Worm (Caenorhabditis elegans) whole organism, L4 larva: ENCODE results near the gene C53C7.3.

Experiments
- F26F4.8 ChIP-seq: fragments of 200-800 bp; sonication (Bioruptor generic); conservative IDR thresholded peaks from 2 replicates; pipeline ENCODE4 v1.3.6; 2022; ENCODE audit warnings: missing genetic modification characterization, missing compliant biosample characterization
- R02D3.7 ChIP-seq: fragments of 150-350 bp; sonication (generic microtip); optimal IDR thresholded peaks from 3 replicates; lab custom pipeline; 2014; ENCODE audit warnings: missing biosample characterization, missing genetic modification characterization
- Y48G9A.11 ChIP-seq: fragments of 200-800 bp; sonication (Bioruptor generic); IDR thresholded peaks from 2 replicates; pipeline ENCODE4 v1.3.6; 2022; ENCODE audit warnings: missing genetic modification reagents, missing genetic modification characterization, missing compliant biosample characterization
- Y75B8A.6 ChIP-seq: fragments of 200-800 bp; sonication (Bioruptor generic); IDR thresholded peaks from 2 replicates; pipeline ENCODE4 v1.3.6; 2022; ENCODE audit warnings: missing genetic modification reagents, missing genetic modification characterization, missing compliant biosample characterization
- ZK337.2 ChIP-seq: fragments of 200-800 bp; sonication (Bioruptor generic); IDR thresholded peaks from 2 replicates; pipeline ENCODE4 v1.3.6; 2022; ENCODE audit warnings: missing genetic modification reagents, missing genetic modification characterization, missing compliant biosample characterization
- ZK546.5 ChIP-seq, 2 experiments: sonication (generic microtip); optimal IDR thresholded peaks; 2 replicates each; lab custom pipeline; 2017; ENCODE audit warnings: missing biosample characterization in 2 of 2, missing genetic modification characterization in 2 of 2
- aha-1 ChIP-seq: fragments of 150-350 bp; peaks from one replicate; lab custom pipeline; 2014; ENCODE audit warnings: missing biosample characterization, missing genetic modification characterization
- ama-1 ChIP-seq: fragments of 150-350 bp; optimal IDR thresholded peaks from 2 replicates; lab custom pipeline; 2014; ENCODE audit warnings: inconsistent platforms, mixed read lengths
- attf-4 ChIP-seq: sonication (generic microtip); optimal IDR thresholded peaks from 3 replicates; lab custom pipeline; 2017; ENCODE audit warnings: missing biosample characterization, missing genetic modification characterization
- ceh-44 ChIP-seq: fragments of 200-800 bp; sonication (Bioruptor generic); IDR thresholded peaks from 2 replicates; pipeline ENCODE4 v1.3.6; 2022; ENCODE audit warnings: missing genetic modification reagents, missing genetic modification characterization, missing compliant biosample characterization
- ctbp-1 ChIP-seq: fragments of 200-800 bp; sonication (Bioruptor generic); IDR thresholded peaks from 2 replicates; pipeline ENCODE4 v1.3.6; 2022; ENCODE audit warnings: missing genetic modification reagents, missing genetic modification characterization, missing compliant biosample characterization
- daf-12 ChIP-seq: fragments of 150-350 bp; optimal IDR thresholded peaks from 2 replicates; lab custom pipeline; 2014; ENCODE audit warnings: missing biosample characterization, missing genetic modification reagents, missing genetic modification characterization
- daf-8 ChIP-seq: fragments of 200-800 bp; sonication (Bioruptor generic); IDR thresholded peaks from 2 replicates; pipeline ENCODE4 v1.3.6; 2022; ENCODE audit warnings: missing genetic modification characterization, missing compliant biosample characterization
- dmd-6 ChIP-seq: fragments of 200-800 bp; sonication (Bioruptor generic); IDR thresholded peaks from 2 replicates; pipeline ENCODE4 v1.3.6; 2022; ENCODE audit warnings: missing genetic modification reagents, missing genetic modification characterization, missing compliant biosample characterization
- egl-27 ChIP-seq: sonication (generic microtip); optimal IDR thresholded peaks from 3 replicates; lab custom pipeline; 2017; ENCODE audit warnings: missing biosample characterization, missing genetic modification reagents, missing genetic modification characterization
- egl-43 ChIP-seq: fragments of 200-800 bp; sonication (Bioruptor generic); IDR thresholded peaks from 2 replicates; pipeline ENCODE4 v1.3.6; 2022; ENCODE audit warnings: missing genetic modification reagents, missing genetic modification characterization, missing compliant biosample characterization
- hif-1 ChIP-seq, 2 experiments: sonication (generic microtip); optimal IDR thresholded peaks; 2 replicates each; lab custom pipeline; 2016 to 2017; ENCODE audit warnings: missing compliant biosample characterization in 2 of 2, missing genetic modification characterization in 2 of 2, missing genetic modification reagents in 2 of 2, missing genotype in 2 of 2, mild to moderate bottlenecking in 1 of 2
- hlh-30 ChIP-seq: sonication (generic microtip); optimal IDR thresholded peaks from 2 replicates; lab custom pipeline; 2017; ENCODE audit warnings: antibody characterized with exemption, mild to moderate bottlenecking, missing genetic modification characterization, missing compliant biosample characterization; ENCODE audit not compliant: insufficient read depth
- jun-1 ChIP-seq: fragments of 150-350 bp; optimal IDR thresholded peaks from 2 replicates; lab custom pipeline; 2014; ENCODE audit warnings: missing biosample characterization, missing genetic modification reagents, missing genetic modification characterization
- lin-1 ChIP-seq: fragments of 200-800 bp; sonication (Bioruptor generic); IDR thresholded peaks from 2 replicates; pipeline ENCODE4 v1.3.6; 2022; ENCODE audit warnings: missing genetic modification reagents, missing genetic modification characterization, missing compliant biosample characterization
- lin-38 ChIP-seq: fragments of 200-800 bp; sonication (Bioruptor generic); IDR thresholded peaks from 2 replicates; pipeline ENCODE4 v1.3.6; 2022; ENCODE audit warnings: missing genetic modification reagents, missing genetic modification characterization, missing compliant biosample characterization
- madf-5 ChIP-seq, 2 experiments: fragments of 200-800 bp; sonication (Bioruptor generic); IDR thresholded peaks; 2 replicates each; pipeline ENCODE4 v1.3.6; 2022; ENCODE audit warnings: missing compliant biosample characterization in 2 of 2, missing genetic modification characterization in 2 of 2
- madf-9 ChIP-seq: fragments of 200-800 bp; sonication (Bioruptor generic); conservative IDR thresholded peaks from 2 replicates; pipeline ENCODE4 v1.3.6; 2022; ENCODE audit warnings: missing genetic modification reagents, missing genetic modification characterization, missing compliant biosample characterization
- mdl-1 ChIP-seq, 2 experiments: fragments of 150-350 bp in 1 of 2; sonication (generic microtip) in 1 of 2; optimal IDR thresholded peaks; 2 replicates each; lab custom pipeline; 2014 to 2017; ENCODE audit warnings: missing biosample characterization in 2 of 2, missing genetic modification characterization in 2 of 2
- mdt-29 ChIP-seq: fragments of 200-800 bp; sonication (Bioruptor generic); IDR thresholded peaks from 2 replicates; pipeline ENCODE4 v1.3.6; 2022; ENCODE audit warnings: missing genetic modification reagents, missing genetic modification characterization, missing compliant biosample characterization
- nhr-25 ChIP-seq: sonication (generic microtip); optimal IDR thresholded peaks from 2 replicates; lab custom pipeline; 2017; ENCODE audit warnings: missing genetic modification characterization, mild to moderate bottlenecking, missing compliant biosample characterization, antibody characterized with exemption, moderate library complexity, borderline replicate concordance; ENCODE audit not compliant: insufficient read depth
- nhr-6 ChIP-seq: fragments of 150-350 bp; optimal IDR thresholded peaks from 2 replicates; lab custom pipeline; 2014; ENCODE audit warnings: missing biosample characterization, missing genetic modification characterization
- snpc-4 ChIP-seq: fragments of 150-350 bp; optimal IDR thresholded peaks from 2 replicates; lab custom pipeline; 2014; ENCODE audit warnings: missing biosample characterization, missing genetic modification characterization
- spr-3 ChIP-seq: fragments of 200-800 bp; sonication (Bioruptor generic); optimal IDR thresholded peaks from 2 replicates; lab custom pipeline; 2018; ENCODE audit warnings: mild to moderate bottlenecking, missing genetic modification characterization, missing compliant biosample characterization
- tra-1 ChIP-seq: fragments of 200-800 bp; sonication (Bioruptor generic); IDR thresholded peaks from 2 replicates; pipeline ENCODE4 v1.3.6; 2022; ENCODE audit warnings: missing genetic modification reagents, missing genetic modification characterization, missing compliant biosample characterization
- unc-62 ChIP-seq, 3 experiments: fragments of 150-350 bp in 1 of 3; sonication (generic microtip); optimal IDR thresholded peaks in 2 of 3; peaks in 1 of 3; 1 replicate in 1 of 3; 2 replicates in 2 of 3; lab custom pipeline; 2014 to 2017; ENCODE audit warnings: missing biosample characterization in 3 of 3, missing genetic modification characterization in 3 of 3, missing genetic modification reagents in 3 of 3, missing genotype in 1 of 3
- vab-7 ChIP-seq: fragments of 200-800 bp; sonication (Bioruptor generic); IDR thresholded peaks from 2 replicates; pipeline ENCODE4 v1.3.6; 2022; ENCODE audit warnings: missing genetic modification reagents, missing genetic modification characterization, missing compliant biosample characterization
- zfp-3 ChIP-seq: fragments of 200-800 bp; sonication (Bioruptor generic); conservative IDR thresholded peaks from 2 replicates; pipeline ENCODE4 v1.3.6; 2022; ENCODE audit warnings: missing genetic modification reagents, missing genetic modification characterization, missing compliant biosample characterization
- ztf-11 ChIP-seq: fragments of 150-350 bp; optimal IDR thresholded peaks from 2 replicates; lab custom pipeline; 2014; ENCODE audit warnings: missing biosample characterization, missing genetic modification characterization

C53C7.3 gene

ce11 chrX:13014341-13014740 is 34.0 kb upstream of the C53C7.3 start (continued):
- no peak for TF ChIP-seq snpc-4 (tag; lab: Kevin White, UChicago)
- no peak for TF ChIP-seq lin-38
- no peak for TF ChIP-seq zfp-3 (GFP tag; lab: Robert Waterston, UW)
- no peak for TF ChIP-seq mdl-1 (tag; optimal IDR thresholded peaks at IDR 0.05; lab: Kevin White, UChicago)
- TF ChIP-seq ZK546.5 (tag; optimal IDR thresholded peaks at IDR 0.05; lab: Kevin White, UChicago) = no peak
- TF ChIP-seq unc-62 (GFP tag; optimal IDR thresholded peaks at IDR 0.05 in 1 of 2; lab: Kevin White, UChicago) = peak in 1 of 2 experiments; percentile 81
- no peak for TF ChIP-seq unc-62 (tag; optimal IDR thresholded peaks at IDR 0.05; lab: Kevin White, UChicago)
- TF ChIP-seq, all 104 proteins: peak for 4

ce11 chrX:13016290-13016689 is 32.1 kb upstream of the C53C7.3 start:
- no peak for TF ChIP-seq madf-9 (GFP tag; lab: Robert Waterston, UW)
- peak; percentile 31 for TF ChIP-seq aha-1 (tag; lab: Kevin White, UChicago)
- TF ChIP-seq nhr-25 = peak; percentile 14

- TF ChIP-seq lin-1 = no peak
- no peak for TF ChIP-seq madf-5 (GFP tag; IDR thresholded peaks at IDR 0.05; lab: Robert Waterston, UW)
- no peak for TF ChIP-seq unc-62 (GFP tag; optimal IDR thresholded peaks at IDR 0.05 in 1 of 2; lab: Kevin White, UChicago)
- no peak for TF ChIP-seq unc-62 (tag; optimal IDR thresholded peaks at IDR 0.05; lab: Kevin White, UChicago)
- no peak for TF ChIP-seq spr-3 (GFP tag; lab: Kevin White, UChicago)
- TF ChIP-seq Y75B8A.6 (GFP tag; lab: Robert Waterston, UW) = no peak
- TF ChIP-seq tra-1 (GFP tag; lab: Robert Waterston, UW) = no peak
- TF ChIP-seq nhr-25 = no peak
- no peak for TF ChIP-seq dmd-6 (GFP tag; lab: Robert Waterston, UW)
- no peak for TF ChIP-seq daf-12
- TF ChIP-seq jun-1 (tag; lab: Kevin White, UChicago) = no peak
- TF ChIP-seq madf-9 (GFP tag; lab: Robert Waterston, UW) = no peak
- no peak for TF ChIP-seq ztf-11 (tag; lab: Kevin White, UChicago)
- TF ChIP-seq snpc-4 (tag; lab: Kevin White, UChicago) = no peak
- no peak for TF ChIP-seq ama-1
- TF ChIP-seq attf-4 = no peak
- TF ChIP-seq ZK337.2 = no peak
- no peak for TF ChIP-seq nhr-6 (tag; lab: Kevin White, UChicago)
These were observed 26.9 kb upstream of the C53C7.3 start for ce11 chrX:13021446-13021845.

- TF ChIP-seq egl-43 (no peak), egl-27 (tag; lab: Kevin White, UChicago) (no peak), mdt-29 (no peak), ctbp-1 (GFP tag; lab: Robert Waterston, UW) (no peak), R02D3.7 (tag; lab: Kevin White, UChicago) (no peak), F26F4.8 (GFP tag; lab: Robert Waterston, UW) (no peak), ceh-44 (GFP tag; lab: Robert Waterston, UW) (no peak), ZK337.2 (no peak), Y48G9A.11 (GFP tag; lab: Robert Waterston, UW) (no peak), mdl-1 (tag; optimal IDR thresholded peaks at IDR 0.05; lab: Kevin White, UChicago) (no peak), hlh-30 (tag; lab: Kevin White, UChicago) (no peak), daf-8 (no peak), hif-1 (tag; optimal IDR thresholded peaks at IDR 0.05; lab: Kevin White, UChicago) (no peak)
These were observed 15.7 kb upstream of the C53C7.3 start, which contains the start of gene npr-10 for ce11 chrX:13032610-13033009. Gene npr-10, minus strand, starts transcription at chrX:13032710.

- TF ChIP-seq vab-7 (GFP tag; lab: Robert Waterston, UW) = no peak
These were observed 14.5 kb upstream of the C53C7.3 start for ce11 chrX:13033850-13034249.
